Worm (Caenorhabditis elegans): ENCODE measurements around the gene hot-3.

- TF ChIP-seq daf-8 (GFP tag; IDR thresholded peaks at IDR 0.05) = no peak
- TF ChIP-seq lin-15B (tag; optimal IDR thresholded peaks at IDR 0.05) = no peak
- TF ChIP-seq ces-1 (GFP tag; optimal IDR thresholded peaks at IDR 0.05) = no peak
- no peak for TF ChIP-seq ama-1 (optimal IDR thresholded peaks at IDR 0.05)
- no peak for TF ChIP-seq nhr-77 (tag; optimal IDR thresholded peaks at IDR 0.05)
- no peak for TF ChIP-seq nhr-102 (tag; optimal IDR thresholded peaks at IDR 0.05)
- no peak for TF ChIP-seq nhr-10 (tag; optimal IDR thresholded peaks at IDR 0.05)
- no peak for TF ChIP-seq hif-1 (tag; optimal IDR thresholded peaks at IDR 0.05)
- no peak for TF ChIP-seq madf-5 (GFP tag; IDR thresholded peaks at IDR 0.05)
- no peak for TF ChIP-seq spr-1 (tag; optimal IDR thresholded peaks at IDR 0.05)
- no peak for TF ChIP-seq nhr-237 (tag; optimal IDR thresholded peaks at IDR 0.05)
Measured at ce11 chrII:13981097-13981496, 49.3 kb upstream of the hot-3 start, which contains the start of gene Y39G8B.9.
